Fruit fly (Drosophila melanogaster): ENCODE results near the gene Ccp84Af.
A peak's percentile ranks its signal among the peaks of the same experiment; 100 is the strongest.

Gene Ccp84Af

DNA sequence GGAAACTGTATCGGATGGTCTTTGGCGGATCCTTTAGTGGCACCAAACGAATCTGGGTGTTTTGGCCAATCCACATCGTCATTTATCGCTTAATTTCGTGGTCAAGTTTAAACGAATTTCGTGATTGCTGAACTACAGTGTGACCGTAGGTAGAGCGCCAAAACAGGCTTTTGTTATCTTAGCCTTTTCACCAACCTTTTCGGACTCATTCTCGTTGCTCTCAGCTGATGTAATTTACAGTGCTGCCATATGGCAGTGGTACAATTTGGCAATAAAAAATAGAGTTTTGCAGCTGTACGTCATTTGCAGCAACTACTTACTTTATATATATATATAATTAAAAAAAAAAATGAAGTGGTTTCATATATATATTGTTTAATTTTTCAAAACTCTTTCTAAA lies 30.1 kb downstream of the Ccp84Af start, which contains the start of gene agt (continued):
- peak; percentile 34 for TF ChIP-seq Sry-δ (GFP tag; optimal IDR thresholded peaks at IDR 0.05)
- TF ChIP-seq tin (GFP tag; optimal IDR thresholded peaks at IDR 0.05): no peak
- no peak for TF ChIP-seq ase (GFP tag; IDR thresholded peaks at IDR 0.05)
- no peak for TF ChIP-seq Hr39 (optimal IDR thresholded peaks at IDR 0.05)
- no peak for TF ChIP-seq repo (GFP tag; optimal IDR thresholded peaks at IDR 0.05)
- peak; percentile 73 for TF ChIP-seq CG15514 (GFP tag; optimal IDR thresholded peaks at IDR 0.05)
- TF ChIP-seq Atf6 (GFP tag; IDR thresholded peaks at IDR 0.05): no peak
- TF ChIP-seq wor (GFP tag; IDR thresholded peaks at IDR 0.05): no peak
- TF ChIP-seq Lpt (GFP tag; optimal IDR thresholded peaks at IDR 0.05): no peak
- TF ChIP-seq CG17568 (GFP tag; optimal IDR thresholded peaks at IDR 0.05): no peak
- peak; percentile 46 for TF ChIP-seq Med (GFP tag)
- TF ChIP-seq CoRest (tag; optimal IDR thresholded peaks at IDR 0.05): peak; percentile 52
- no peak for TF ChIP-seq Drgx (GFP tag; IDR thresholded peaks at IDR 0.05)
- TF ChIP-seq Sry-β (GFP tag; optimal IDR thresholded peaks at IDR 0.05): no peak
- TF ChIP-seq MBD-R2 (GFP tag; IDR thresholded peaks at IDR 0.05): peak; percentile 96
- no peak for TF ChIP-seq ssp (GFP tag; IDR thresholded peaks at IDR 0.05)
- peak; percentile 17 for TF ChIP-seq sens (GFP tag)
- TF ChIP-seq HmgD (GFP tag; optimal IDR thresholded peaks at IDR 0.05): peak; percentile 61
- no peak for TF ChIP-seq crol (GFP tag; IDR thresholded peaks at IDR 0.05)
- no peak for TF ChIP-seq CG30431 (GFP tag; optimal IDR thresholded peaks at IDR 0.05)
- TF ChIP-seq CG5245 (GFP tag; optimal IDR thresholded peaks at IDR 0.05): no peak
- TF ChIP-seq ab (GFP tag; optimal IDR thresholded peaks at IDR 0.05): no peak
- TF ChIP-seq ranshi (GFP tag; IDR thresholded peaks at IDR 0.05): no peak
- peak; percentile 85 for TF ChIP-seq E2f2 (GFP tag; IDR thresholded peaks at IDR 0.05)
- no peak for TF ChIP-seq Hey (tag; optimal IDR thresholded peaks at IDR 0.05)
- no peak for TF ChIP-seq CG12299 (tag; optimal IDR thresholded peaks at IDR 0.05)
- no peak for TF ChIP-seq CG31224 (GFP tag; IDR thresholded peaks at IDR 0.05)
- TF ChIP-seq kah (GFP tag; optimal IDR thresholded peaks at IDR 0.05): no peak
- TF ChIP-seq her (GFP tag; optimal IDR thresholded peaks at IDR 0.05): peak; percentile 61
- no peak for TF ChIP-seq dimm (GFP tag; IDR thresholded peaks at IDR 0.05)
- TF ChIP-seq lab (GFP tag; optimal IDR thresholded peaks at IDR 0.05): no peak
- TF ChIP-seq CG3281 (GFP tag; optimal IDR thresholded peaks at IDR 0.05): no peak
- TF ChIP-seq fd96Cb (tag; optimal IDR thresholded peaks at IDR 0.05): no peak
- TF ChIP-seq D19B (GFP tag; optimal IDR thresholded peaks at IDR 0.05): no peak
- TF ChIP-seq Ets97D (GFP tag; optimal IDR thresholded peaks at IDR 0.05): peak; percentile 56
- no peak for TF ChIP-seq Trl (optimal IDR thresholded peaks at IDR 0.05)
- TF ChIP-seq Trl (GFP tag; optimal IDR thresholded peaks at IDR 0.05): no peak
- TF ChIP-seq Fer2 (tag; optimal IDR thresholded peaks at IDR 0.05): no peak
- TF ChIP-seq gro (GFP tag; optimal IDR thresholded peaks at IDR 0.05): no peak
- no peak for TF ChIP-seq CG12104 (GFP tag; optimal IDR thresholded peaks at IDR 0.05)
- no peak for TF ChIP-seq B-H2 (GFP tag; optimal IDR thresholded peaks at IDR 0.05)
- peak; percentile 77 for TF ChIP-seq HmgZ (tag; optimal IDR thresholded peaks at IDR 0.05)
- no peak for TF ChIP-seq rib (GFP tag; IDR thresholded peaks at IDR 0.05)
- TF ChIP-seq CG6765 (GFP tag; optimal IDR thresholded peaks at IDR 0.05): no peak
- no peak for TF ChIP-seq emc (GFP tag; optimal IDR thresholded peaks at IDR 0.05)
- TF ChIP-seq zen (tag; optimal IDR thresholded peaks at IDR 0.05): peak; percentile 76
- TF ChIP-seq CG8388 (GFP tag; optimal IDR thresholded peaks at IDR 0.05): peak; percentile 48
- no peak for TF ChIP-seq Dip3 (GFP tag; optimal IDR thresholded peaks at IDR 0.05)
- TF ChIP-seq NFAT (GFP tag; IDR thresholded peaks at IDR 0.05): no peak
- TF ChIP-seq ind (GFP tag; optimal IDR thresholded peaks at IDR 0.05): no peak
- TF ChIP-seq CG8089 (GFP tag; optimal IDR thresholded peaks at IDR 0.05): no peak
- TF ChIP-seq CG11723 (GFP tag; optimal IDR thresholded peaks at IDR 0.05): no peak
- TF ChIP-seq Blimp-1 (GFP tag; optimal IDR thresholded peaks at IDR 0.05): no peak
- no peak for TF ChIP-seq CG11456 (GFP tag; IDR thresholded peaks at IDR 0.05)
